Worm (Caenorhabditis elegans): Measurements from ENCODE around the gene cnt-1.

cnt-1 gene

DNA sequence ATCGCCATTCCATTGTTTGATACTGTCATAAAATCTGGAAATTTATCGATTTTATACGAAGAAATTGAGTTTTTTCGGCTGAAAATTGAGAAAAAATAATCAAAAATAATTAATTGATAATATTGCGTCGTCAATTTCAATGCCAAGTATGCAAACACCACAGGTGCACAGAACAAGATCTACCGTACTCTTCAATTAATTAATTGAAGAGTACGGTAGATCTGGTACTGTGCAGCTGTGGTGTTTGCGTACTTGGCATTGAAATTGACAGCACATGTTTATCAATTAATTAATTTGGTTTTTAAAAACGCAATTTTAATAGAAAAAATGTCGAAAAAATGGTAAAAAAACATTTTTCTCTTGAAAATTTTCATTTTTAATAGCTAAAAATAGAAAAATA lies at the start of gene cnt-1:
TSS of gene cnt-1 (minus strand) at position 36 of the 400 bp plus-strand sequence.
- TF ChIP-seq repo-1 (tag; optimal IDR thresholded peaks at IDR 0.05), result no peak
- TF ChIP-seq nhr-179 (tag; optimal IDR thresholded peaks at IDR 0.05), result no peak
- TF ChIP-seq ceh-58 (GFP tag; IDR thresholded peaks at IDR 0.05), result no peak
- TF ChIP-seq bed-2 (GFP tag; IDR thresholded peaks at IDR 0.05), result no peak
- no peak for TF ChIP-seq pha-4 (tag; optimal IDR thresholded peaks at IDR 0.05)
- TF ChIP-seq bed-1 (GFP tag; IDR thresholded peaks at IDR 0.05), result no peak
- TF ChIP-seq let-607 (tag; optimal IDR thresholded peaks at IDR 0.05), result no peak
- no peak for TF ChIP-seq ccch-3 (GFP tag; optimal IDR thresholded peaks at IDR 0.05)
- no peak for TF ChIP-seq T26A5.8 (tag; optimal IDR thresholded peaks at IDR 0.05)
- TF ChIP-seq F33H1.4 (GFP tag; IDR thresholded peaks at IDR 0.05), result peak; percentile 56
- TF ChIP-seq snpc-3.4 (tag; optimal IDR thresholded peaks at IDR 0.05), result peak; percentile 20
- peak; percentile 15 for TF ChIP-seq dpl-1 (GFP tag; optimal IDR thresholded peaks at IDR 0.05)
- TF ChIP-seq efl-1 (GFP tag; optimal IDR thresholded peaks at IDR 0.05), result peak; percentile 1
- TF ChIP-seq egl-44 (GFP tag; IDR thresholded peaks at IDR 0.05), result no peak
- TF ChIP-seq egrh-3 (GFP tag; IDR thresholded peaks at IDR 0.05), result no peak
- peak; percentile 20 for TF ChIP-seq xnd-1 (tag; optimal IDR thresholded peaks at IDR 0.05)
- TF ChIP-seq athp-1 (tag; optimal IDR thresholded peaks at IDR 0.05), result peak; percentile 47
- TF ChIP-seq ztf-6 (GFP tag; IDR thresholded peaks at IDR 0.05), result no peak
- peak; percentile 55 for TF ChIP-seq snpc-1.3 (tag; optimal IDR thresholded peaks at IDR 0.05; ENCODE audit: insufficient read depth)
- TF ChIP-seq Y95B8A.8 (GFP tag; IDR thresholded peaks at IDR 0.05), result no peak
- TF ChIP-seq T07F8.4 (tag; optimal IDR thresholded peaks at IDR 0.05), result no peak
- no peak for TF ChIP-seq ztf-25 (GFP tag; IDR thresholded peaks at IDR 0.05)
- TF ChIP-seq F55B11.4 (tag; optimal IDR thresholded peaks at IDR 0.05; ENCODE audit: borderline replicate concordance, insufficient read depth), result no peak
- peak; percentile 70 for TF ChIP-seq madf-8 (GFP tag; conservative IDR thresholded peaks at IDR 0.05)
- peak; percentile 47; the same call in 1 of the 2 replicates for TF ChIP-seq D2030.7 (GFP tag; IDR thresholded peaks at IDR 0.05)
- TF ChIP-seq nhr-90 (tag; optimal IDR thresholded peaks at IDR 0.05), result no peak
- no peak for TF ChIP-seq F37B4.10 (GFP tag; IDR thresholded peaks at IDR 0.05)
- peak; percentile 89 for TF ChIP-seq lsl-1 (GFP tag; optimal IDR thresholded peaks at IDR 0.05)
- no peak for TF ChIP-seq sdz-38 (tag; optimal IDR thresholded peaks at IDR 0.05)
- peak; percentile 41 for TF ChIP-seq F49E8.2 (tag; optimal IDR thresholded peaks at IDR 0.05; ENCODE audit: insufficient read depth)
- TF ChIP-seq him-1 (tag; optimal IDR thresholded peaks at IDR 0.05), result peak; percentile 22
- TF ChIP-seq aptf-2 (GFP tag; conservative IDR thresholded peaks at IDR 0.05), result no peak
- TF ChIP-seq unc-130 (GFP tag; optimal IDR thresholded peaks at IDR 0.05), result no peak
- TF ChIP-seq madf-6 (GFP tag; IDR thresholded peaks at IDR 0.05), result no peak; the same call in 1 of the 2 replicates

DNA sequence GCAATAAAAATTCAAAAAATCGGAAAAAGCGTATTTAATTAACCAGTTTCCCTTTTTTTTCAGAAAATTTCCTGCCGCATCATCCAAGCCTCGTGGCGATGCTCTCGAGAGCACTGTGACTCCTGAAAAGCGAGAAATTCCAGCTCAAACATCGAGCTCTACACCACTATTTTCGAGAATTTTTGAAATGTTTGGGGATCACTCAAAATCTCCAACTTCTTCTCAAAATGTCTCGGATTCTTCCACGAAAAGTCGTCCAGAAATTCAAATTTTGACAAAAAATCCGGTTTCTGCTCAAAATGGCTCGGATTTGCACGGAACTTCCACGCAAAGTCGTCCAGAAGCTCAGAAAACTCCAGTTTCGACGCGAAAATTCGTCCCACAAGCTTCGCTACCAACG lies 49.3 kb upstream of the cnt-1 start:
- no peak for TF ChIP-seq ztf-25 (GFP tag; IDR thresholded peaks at IDR 0.05)

DNA sequence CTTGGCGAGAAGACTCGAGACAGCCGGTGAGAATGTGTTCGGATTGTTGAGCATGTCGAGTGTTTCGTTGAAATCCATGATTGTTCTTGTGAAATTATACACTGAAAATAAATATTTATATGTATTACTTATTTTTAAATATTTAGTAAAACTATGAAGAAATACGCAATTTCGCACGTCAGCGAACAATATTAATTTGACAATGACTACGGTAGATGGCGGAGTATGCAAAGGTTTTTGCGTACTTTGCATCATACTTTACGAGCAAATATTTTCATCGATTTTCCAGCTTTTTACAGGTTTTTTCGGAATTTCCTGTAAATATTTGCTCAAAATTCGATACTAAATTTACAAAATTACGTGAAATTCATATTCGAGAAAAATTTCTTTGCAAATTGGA lies 42.2 kb upstream of the cnt-1 start, which contains the start of gene set-24:
TSS of gene set-24 (minus strand) at position 101 of the 400 bp plus-strand sequence.
- peak; percentile 8 for TF ChIP-seq lsl-1 (GFP tag; optimal IDR thresholded peaks at IDR 0.05)
- no peak for TF ChIP-seq F33H1.4 (GFP tag; IDR thresholded peaks at IDR 0.05)
- no peak for TF ChIP-seq bed-1 (GFP tag; IDR thresholded peaks at IDR 0.05)

DNA sequence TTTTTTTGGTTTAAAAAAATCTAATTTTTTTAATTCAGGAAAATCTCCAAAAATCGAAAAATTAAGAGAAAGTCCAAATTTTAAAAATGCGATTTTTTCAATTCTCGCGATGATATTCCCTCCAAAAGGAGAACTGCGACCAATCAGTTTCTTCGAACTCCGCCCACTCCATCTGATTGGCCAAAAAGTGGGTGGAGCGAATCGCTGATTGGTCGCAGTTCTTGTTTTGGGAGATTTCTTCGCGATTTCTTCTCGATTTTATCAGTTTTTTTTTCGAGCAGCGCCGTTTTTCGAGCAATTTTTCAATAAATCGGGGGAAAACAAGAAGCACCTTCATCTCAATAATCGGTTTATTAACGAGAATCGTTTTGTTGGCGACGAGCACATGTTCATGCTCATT lies 41.7 kb upstream of the cnt-1 start:
- TF ChIP-seq nhr-80 (tag; optimal IDR thresholded peaks at IDR 0.05) (no peak), madf-10 (tag; optimal IDR thresholded peaks at IDR 0.05) (no peak), nfya-2 (GFP tag; IDR thresholded peaks at IDR 0.05) (no peak), ztf-18 (tag; optimal IDR thresholded peaks at IDR 0.05) (no peak), tbp1 (GFP tag; optimal IDR thresholded peaks at IDR 0.05) (no peak), ceh-40 (GFP tag; IDR thresholded peaks at IDR 0.05) (no peak), lag-1 (GFP tag; IDR thresholded peaks at IDR 0.05) (no peak), dox-1 (GFP tag; IDR thresholded peaks at IDR 0.05) (no peak), die-1 (tag; optimal IDR thresholded peaks at IDR 0.05) (no peak), B0336.3 (GFP tag; IDR thresholded peaks at IDR 0.05) (no peak), nhr-90 (tag; optimal IDR thresholded peaks at IDR 0.05) (no peak), efl-1 (GFP tag; optimal IDR thresholded peaks at IDR 0.05) (no peak), mxl-1 (tag; optimal IDR thresholded peaks at IDR 0.05) (no peak), attf-5 (GFP tag; optimal IDR thresholded peaks at IDR 0.05) (no peak)

Data from whole organism, young adult.